Fruit fly (Drosophila melanogaster) whole organism, embryonic: ENCODE measurements around the gene CG10376.
A peak's percentile ranks its signal among the peaks of the same experiment; 100 is the strongest.

Experiments used
- Atf-2 ChIP-seq: fragments of 200-800 bp; sonication (Bioruptor generic); optimal IDR thresholded peaks from 2 replicates; lab custom pipeline; 2016; ENCODE audit warnings: missing biosample characterization, missing genetic modification characterization
- Atf3 ChIP-seq: fragments of 200-800 bp; sonication (Bioruptor generic); optimal IDR thresholded peaks from 3 replicates; lab custom pipeline; 2016; ENCODE audit warnings: missing biosample characterization, missing genetic modification characterization
- Blimp-1 ChIP-seq: fragments of 200-800 bp; sonication (Bioruptor generic); optimal IDR thresholded peaks from 3 replicates; lab custom pipeline; 2018; ENCODE audit warnings: missing biosample characterization, missing genetic modification characterization, mild to moderate bottlenecking, moderate library complexity, missing genetic modification reagents
- CG10209 ChIP-seq: fragments of 200-800 bp; sonication (Bioruptor generic); optimal IDR thresholded peaks from 3 replicates; lab custom pipeline; 2017; ENCODE audit warnings: missing biosample characterization, mild to moderate bottlenecking, missing genetic modification characterization, missing genetic modification reagents
- CG10565 ChIP-seq: fragments of 200-800 bp; sonication (Bioruptor generic); optimal IDR thresholded peaks from 3 replicates; lab custom pipeline; 2016; ENCODE audit warnings: missing biosample characterization, mild to moderate bottlenecking, missing genetic modification characterization
- CG10654 ChIP-seq: fragments of 200-800 bp; sonication (Bioruptor generic); optimal IDR thresholded peaks from 2 replicates; lab custom pipeline; 2016; ENCODE audit warnings: missing biosample characterization, missing genetic modification characterization
- CG11398 ChIP-seq: fragments of 200-800 bp; sonication (Bioruptor generic); optimal IDR thresholded peaks from 2 replicates; lab custom pipeline; 2016; ENCODE audit warnings: missing biosample characterization, missing genetic modification characterization
- CG11560 ChIP-seq: fragments of 200-800 bp; sonication (Bioruptor generic); IDR thresholded peaks from 3 replicates; pipeline ENCODE4 v1.3.6; 2022; ENCODE audit warnings: missing biosample characterization, missing genetic modification characterization
- CG11696 ChIP-seq: fragments of 200-800 bp; sonication (Bioruptor generic); IDR thresholded peaks from 2 replicates; pipeline ENCODE4 v1.3.6; 2022; ENCODE audit warnings: missing biosample characterization, missing genetic modification characterization
- CG12236 ChIP-seq: fragments of 200-800 bp; sonication (Bioruptor generic); optimal IDR thresholded peaks from 2 replicates; lab custom pipeline; 2016; ENCODE audit warnings: missing biosample characterization, missing genetic modification characterization
- CG13287 ChIP-seq: fragments of 200-800 bp; sonication (Bioruptor generic); IDR thresholded peaks from 2 replicates; pipeline ENCODE4 v1.3.6; 2022; ENCODE audit warnings: missing biosample characterization, missing genetic modification characterization; ENCODE audit not compliant: partially characterized antibody
- CG15073 ChIP-seq: fragments of 200-800 bp; sonication (Bioruptor generic); optimal IDR thresholded peaks from 2 replicates; lab custom pipeline; 2016; ENCODE audit warnings: missing biosample characterization, missing genetic modification characterization
- CG15479 ChIP-seq: fragments of 200-800 bp; sonication (Bioruptor generic); optimal IDR thresholded peaks from 3 replicates; lab custom pipeline; 2019; ENCODE audit warnings: missing biosample characterization, mild to moderate bottlenecking, missing genetic modification characterization, moderate library complexity
- CG17912 ChIP-seq: fragments of 200-800 bp; sonication (Bioruptor generic); optimal IDR thresholded peaks from 2 replicates; lab custom pipeline; 2018; ENCODE audit warnings: missing biosample characterization, mild to moderate bottlenecking, missing genetic modification characterization
- CG18476 ChIP-seq: fragments of 200-800 bp; sonication (Bioruptor generic); optimal IDR thresholded peaks from 2 replicates; lab custom pipeline; 2016; ENCODE audit warnings: missing biosample characterization, mild to moderate bottlenecking, missing genetic modification characterization
- CG18764 ChIP-seq: fragments of 200-800 bp; sonication (Bioruptor generic); optimal IDR thresholded peaks from 3 replicates; lab custom pipeline; 2016; ENCODE audit warnings: missing biosample characterization, missing genetic modification characterization
- CG4360 ChIP-seq: fragments of 200-800 bp; sonication (Bioruptor generic); IDR thresholded peaks from 2 replicates; pipeline ENCODE4 v1.3.6; 2022; ENCODE audit warnings: missing biosample characterization, missing genetic modification characterization
- CG4404 ChIP-seq: fragments of 200-800 bp; sonication (Bioruptor generic); IDR thresholded peaks from 2 replicates; pipeline ENCODE4 v1.3.6; 2022; ENCODE audit warnings: missing biosample characterization, missing genetic modification characterization
- CG5245 ChIP-seq: fragments of 200-800 bp; sonication (Bioruptor generic); optimal IDR thresholded peaks from 3 replicates; lab custom pipeline; 2016; ENCODE audit warnings: missing biosample characterization, missing genetic modification characterization
- CG6683 ChIP-seq: fragments of 200-800 bp; sonication (Bioruptor generic); optimal IDR thresholded peaks from 2 replicates; lab custom pipeline; 2017; ENCODE audit warnings: missing biosample characterization, mild to moderate bottlenecking, missing genetic modification characterization, missing genetic modification reagents
- CG6813 ChIP-seq: fragments of 200-800 bp; sonication (Bioruptor generic); optimal IDR thresholded peaks from 2 replicates; lab custom pipeline; 2017; ENCODE audit warnings: missing biosample characterization, missing genetic modification characterization, mild to moderate bottlenecking, moderate library complexity, missing genetic modification reagents
- CG8359 ChIP-seq: fragments of 200-800 bp; sonication (Bioruptor generic); optimal IDR thresholded peaks from 2 replicates; lab custom pipeline; 2017; ENCODE audit warnings: missing biosample characterization, mild to moderate bottlenecking, missing genetic modification characterization, borderline replicate concordance
- CG9215 ChIP-seq: fragments of 200-800 bp; sonication (Bioruptor generic); IDR thresholded peaks from 2 replicates; pipeline ENCODE4 v1.3.6; 2022; ENCODE audit warnings: missing biosample characterization, missing genetic modification characterization
- CG9727 ChIP-seq: fragments of 200-800 bp; sonication (Bioruptor generic); optimal IDR thresholded peaks from 3 replicates; lab custom pipeline; 2017; ENCODE audit warnings: missing biosample characterization, mild to moderate bottlenecking, missing genetic modification characterization
- CG9932 ChIP-seq: fragments of 200-800 bp; sonication (Bioruptor generic); IDR thresholded peaks from 2 replicates; pipeline ENCODE4 v1.3.6; 2022; ENCODE audit warnings: missing biosample characterization, missing genetic modification characterization
- Drgx ChIP-seq: fragments of 200-800 bp; sonication (Bioruptor generic); IDR thresholded peaks from 2 replicates; pipeline ENCODE4 v1.3.6; 2022; ENCODE audit warnings: missing biosample characterization, missing genetic modification characterization
- E2f1 ChIP-seq: fragments of 200-800 bp; sonication (Bioruptor generic); IDR thresholded peaks from 2 replicates; pipeline ENCODE4 v1.3.6; 2022; ENCODE audit warnings: missing biosample characterization, missing genetic modification characterization
- E2f2 ChIP-seq: fragments of 200-800 bp; sonication (Bioruptor generic); IDR thresholded peaks from 2 replicates; pipeline ENCODE4 v1.3.6; 2022; ENCODE audit warnings: missing biosample characterization, missing genetic modification characterization
- HLH54F ChIP-seq: fragments of 200-800 bp; sonication (Bioruptor generic); optimal IDR thresholded peaks from 3 replicates; lab custom pipeline; 2016; ENCODE audit warnings: missing biosample characterization, missing genetic modification characterization
- Max ChIP-seq: fragments of 200-800 bp; sonication (Bioruptor generic); optimal IDR thresholded peaks from 2 replicates; lab custom pipeline; 2016; ENCODE audit warnings: missing biosample characterization, mild to moderate bottlenecking, missing genetic modification characterization
- Nf-YC ChIP-seq: fragments of 200-800 bp; optimal IDR thresholded peaks from 3 replicates; lab custom pipeline; 2019; ENCODE audit warnings: missing biosample characterization, mild to moderate bottlenecking, missing genetic modification characterization, moderate library complexity
- Optix ChIP-seq: fragments of 200-800 bp; sonication (Bioruptor generic); IDR thresholded peaks from 3 replicates; pipeline ENCODE4 v1.3.6; 2022; ENCODE audit warnings: missing biosample characterization, missing genetic modification characterization
- PHDP ChIP-seq: fragments of 200-800 bp; sonication (Bioruptor generic); optimal IDR thresholded peaks from 3 replicates; lab custom pipeline; 2018; ENCODE audit warnings: missing biosample characterization, mild to moderate bottlenecking, missing genetic modification characterization, moderate library complexity
- Usf ChIP-seq: fragments of 200-800 bp; sonication (Bioruptor generic); optimal IDR thresholded peaks from 2 replicates; lab custom pipeline; 2017; ENCODE audit warnings: missing genotype, missing biosample characterization, missing genetic modification characterization
- ase ChIP-seq: fragments of 200-800 bp; sonication (Bioruptor generic); IDR thresholded peaks from 3 replicates; pipeline ENCODE4 v1.3.6; 2022; ENCODE audit warnings: missing biosample characterization, missing genetic modification characterization
- br ChIP-seq: fragments of >200 bp; optimal IDR thresholded peaks from 2 replicates; lab custom pipeline; 2017
- cas ChIP-seq: fragments of 200-800 bp; sonication (Bioruptor generic); IDR thresholded peaks from 2 replicates; pipeline ENCODE4 v1.3.6; 2022; ENCODE audit warnings: missing biosample characterization, missing genetic modification characterization
- crol ChIP-seq: fragments of 200-800 bp; sonication (Bioruptor generic); IDR thresholded peaks from 2 replicates; pipeline ENCODE4 v1.3.6; 2022; ENCODE audit warnings: missing biosample characterization, missing genetic modification characterization
- dmrt11E ChIP-seq: fragments of 200-800 bp; sonication (Bioruptor generic); optimal IDR thresholded peaks from 3 replicates; lab custom pipeline; 2018; ENCODE audit warnings: missing biosample characterization, mild to moderate bottlenecking, missing genetic modification characterization, moderate library complexity
- dmrt99B ChIP-seq: fragments of 200-800 bp; sonication (Bioruptor generic); optimal IDR thresholded peaks from 2 replicates; lab custom pipeline; 2018; ENCODE audit warnings: missing biosample characterization, mild to moderate bottlenecking, missing genetic modification characterization, moderate library complexity
- emc ChIP-seq: fragments of 200-800 bp; sonication (Bioruptor generic); optimal IDR thresholded peaks from 2 replicates; lab custom pipeline; 2016; ENCODE audit warnings: missing biosample characterization, missing genetic modification characterization
- ewg ChIP-seq: fragments of 200-800 bp; sonication (Bioruptor generic); optimal IDR thresholded peaks from 3 replicates; lab custom pipeline; 2017; ENCODE audit warnings: mild to moderate bottlenecking, missing biosample characterization, missing genetic modification reagents, missing genetic modification characterization
- hb ChIP-seq: fragments of 200-800 bp; sonication (Bioruptor generic); IDR thresholded peaks from 3 replicates; pipeline ENCODE4 v1.3.6; 2022; ENCODE audit warnings: missing biosample characterization, missing genetic modification characterization; ENCODE audit not compliant: partially characterized antibody
- hth ChIP-seq: fragments of >200 bp; optimal IDR thresholded peaks from 2 replicates; lab custom pipeline; 2017; ENCODE audit warnings: inconsistent platforms
- kni ChIP-seq: fragments of 200-800 bp; sonication (Bioruptor generic); optimal IDR thresholded peaks from 3 replicates; lab custom pipeline; 2017; ENCODE audit warnings: mild to moderate bottlenecking, missing biosample characterization, missing genetic modification reagents, missing genetic modification characterization
- nerfin-1 ChIP-seq: fragments of 200-800 bp; sonication (Bioruptor generic); optimal IDR thresholded peaks from 3 replicates; lab custom pipeline; 2019; ENCODE audit warnings: missing biosample characterization, mild to moderate bottlenecking, missing genetic modification characterization, moderate library complexity
- pita ChIP-seq: fragments of 200-800 bp; sonication (Bioruptor generic); optimal IDR thresholded peaks from 2 replicates; lab custom pipeline; 2017; ENCODE audit warnings: missing biosample characterization, mild to moderate bottlenecking, missing genetic modification characterization
- ranshi ChIP-seq: fragments of 200-800 bp; sonication (Bioruptor generic); IDR thresholded peaks from 2 replicates; pipeline ENCODE4 v1.3.6; 2022; ENCODE audit warnings: missing biosample characterization, missing genetic modification characterization
- slou ChIP-seq: fragments of 200-800 bp; sonication (Bioruptor generic); optimal IDR thresholded peaks from 3 replicates; lab custom pipeline; 2016; ENCODE audit warnings: missing biosample characterization, missing genetic modification characterization
- tup ChIP-seq: fragments of 200-800 bp; sonication (Bioruptor generic); optimal IDR thresholded peaks from 2 replicates; lab custom pipeline; 2016; ENCODE audit warnings: missing biosample characterization, mild to moderate bottlenecking, missing genetic modification characterization, moderate library complexity
- vvl ChIP-seq: fragments of 200-800 bp; sonication (Bioruptor generic); IDR thresholded peaks from 2 replicates; pipeline ENCODE4 v1.3.6; 2022; ENCODE audit warnings: missing biosample characterization, missing genetic modification characterization
- zfh1 ChIP-seq: fragments of 200-800 bp; sonication (Bioruptor generic); IDR thresholded peaks from 3 replicates; pipeline ENCODE4 v1.3.6; 2022; ENCODE audit warnings: missing biosample characterization, missing genetic modification characterization

The CG10376 gene

DNA sequence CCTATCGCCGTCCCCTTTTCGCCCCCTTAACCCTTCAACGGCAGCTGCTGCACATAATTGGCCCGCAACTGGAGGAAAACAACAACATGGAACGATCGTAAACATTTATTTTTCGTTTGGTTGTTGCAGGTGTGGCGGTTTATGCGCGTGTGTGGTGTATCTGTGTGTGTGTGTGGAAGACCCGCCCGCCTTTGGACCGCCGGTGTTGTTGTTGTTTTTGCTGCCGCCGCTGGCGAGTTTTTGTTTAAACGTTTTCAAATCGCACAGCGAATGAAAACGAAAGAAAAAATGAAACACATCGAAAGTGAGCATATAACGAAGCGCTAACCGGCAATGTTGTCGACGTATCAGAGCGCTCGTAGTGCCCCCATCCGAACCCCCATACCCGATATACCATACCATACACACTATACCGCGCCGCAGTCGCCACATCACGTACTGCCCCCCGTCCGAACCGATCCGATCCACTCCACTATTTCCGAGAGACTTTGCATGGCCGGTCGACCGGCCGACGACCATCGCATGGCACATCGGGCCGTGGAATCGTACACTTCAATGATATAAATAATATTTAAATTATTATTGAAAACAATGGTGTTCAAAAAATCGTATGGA is 32.8 kb upstream of the CG10376 start (continued):
- TF ChIP-seq CG13287 (GFP tag; lab: Robert Waterston, UW), result 0 out of 2 replicates have a peak, but pooled peaks have one; percentile 20
- no peak for TF ChIP-seq CG5245 (GFP tag; lab: Kevin White, UChicago)
- no peak for TF ChIP-seq CG9215
- no peak for TF ChIP-seq CG10654 (GFP tag; lab: Kevin White, UChicago)
- TF ChIP-seq CG15479 (GFP tag; lab: Kevin White, UChicago), result no peak
- no peak for TF ChIP-seq emc
- TF ChIP-seq Nf-YC, result peak; percentile 97
- no peak for TF ChIP-seq hb (GFP tag; lab: Robert Waterston, UW)
- TF ChIP-seq CG11696 (GFP tag; lab: Robert Waterston, UW), result no peak
- TF ChIP-seq crol (GFP tag; lab: Robert Waterston, UW), result peak; percentile 71
- TF ChIP-seq ranshi (GFP tag; lab: Robert Waterston, UW), result no peak
- TF ChIP-seq nerfin-1 (tag; lab: Kevin White, UChicago), result no peak
- no peak for TF ChIP-seq CG6683
- TF ChIP-seq CG9727 (GFP tag; lab: Kevin White, UChicago), result no peak
- no peak for TF ChIP-seq pita (GFP tag; lab: Kevin White, UChicago)
- TF ChIP-seq Optix (GFP tag; lab: Robert Waterston, UW), result no peak
- TF ChIP-seq ase, result no peak
- TF ChIP-seq CG10565, result no peak
- no peak for TF ChIP-seq CG18476 (GFP tag; lab: Kevin White, UChicago)
- no peak for TF ChIP-seq HLH54F (GFP tag; lab: Kevin White, UChicago)
- TF ChIP-seq CG12236, result no peak
- TF ChIP-seq hth (lab: Kevin White, UChicago), result no peak
- no peak for TF ChIP-seq CG6813
- TF ChIP-seq CG4404 (GFP tag; lab: Robert Waterston, UW), result no peak
- no peak for TF ChIP-seq CG11560 (tag; lab: Robert Waterston, UW)
- no peak for TF ChIP-seq Max (GFP tag; lab: Kevin White, UChicago)
- TF ChIP-seq PHDP (tag; lab: Kevin White, UChicago), result no peak
- no peak for TF ChIP-seq E2f1 (GFP tag; lab: Robert Waterston, UW)
- no peak for TF ChIP-seq E2f2 (GFP tag; lab: Robert Waterston, UW)
- no peak for TF ChIP-seq CG18764 (GFP tag; lab: Kevin White, UChicago)
- TF ChIP-seq CG8359 (GFP tag; lab: Kevin White, UChicago), result no peak
- no peak for TF ChIP-seq CG17912
- TF ChIP-seq dmrt11E (tag; lab: Kevin White, UChicago), result no peak
- TF ChIP-seq CG4360 (GFP tag; lab: Robert Waterston, UW), result peak; percentile 92
- no peak for TF ChIP-seq CG10209
- no peak for TF ChIP-seq zfh1 (GFP tag; lab: Robert Waterston, UW)
- peak; percentile 14 for TF ChIP-seq Blimp-1 (GFP tag; lab: Kevin White, UChicago)
- TF ChIP-seq CG11398, result no peak
- TF ChIP-seq cas, result no peak
- TF ChIP-seq CG15073, result no peak
- no peak for TF ChIP-seq CG9932 (GFP tag; lab: Robert Waterston, UW)
- TF ChIP-seq Usf (GFP tag; lab: Kevin White, UChicago), result no peak
- peak; percentile 42 for TF ChIP-seq kni (GFP tag; lab: Kevin White, UChicago)
- TF ChIP-seq tup (GFP tag; lab: Kevin White, UChicago), result no peak
- TF ChIP-seq slou (GFP tag; lab: Kevin White, UChicago), result no peak
- TF ChIP-seq br, result no peak
- 0 out of 2 replicates have a peak, but pooled peaks have one; percentile 15 for TF ChIP-seq Drgx
- no peak for TF ChIP-seq ewg (GFP tag; lab: Kevin White, UChicago)
- no peak for TF ChIP-seq vvl (GFP tag; lab: Robert Waterston, UW)
- TF ChIP-seq Atf3 (GFP tag; lab: Kevin White, UChicago), result no peak
- no peak for TF ChIP-seq dmrt99B (tag; lab: Kevin White, UChicago)
- no peak for TF ChIP-seq Atf-2
